Fruit fly (Drosophila melanogaster): Measurements from ENCODE around the gene Imp.
A peak's percentile ranks its signal among the peaks of the same experiment; 100 is the strongest.

Gene Imp

DNA sequence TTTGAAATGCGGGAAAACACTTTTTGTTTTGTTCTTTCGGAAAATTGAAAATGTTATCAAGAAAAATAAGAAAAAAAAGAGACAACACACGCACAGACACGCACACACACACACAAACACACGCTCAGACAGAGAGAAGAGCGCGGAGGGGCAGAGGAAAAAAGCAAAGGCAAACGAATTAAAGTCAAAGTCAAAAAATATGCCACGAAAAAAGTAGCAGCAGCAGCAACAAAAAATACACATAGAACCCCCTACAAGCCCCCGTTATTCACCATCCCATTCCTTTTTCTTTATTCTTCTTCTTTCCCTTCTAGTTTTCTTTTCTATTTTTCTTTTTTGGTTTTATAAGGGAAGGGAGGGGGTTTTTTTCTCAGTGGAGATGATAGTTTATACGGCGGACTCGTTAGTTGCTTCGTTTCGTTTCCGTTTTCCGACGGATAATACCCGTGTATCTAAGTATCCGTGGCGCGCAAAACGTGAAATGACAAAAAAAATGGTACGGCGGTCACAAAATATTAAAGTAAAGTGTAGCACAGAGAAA, 9.2 kb downstream of the Imp start (continued):
- no peak for TF ChIP-seq CG8388 (GFP tag; optimal IDR thresholded peaks at IDR 0.05)
- TF ChIP-seq amos (GFP tag; IDR thresholded peaks at IDR 0.05; ENCODE audit: partially characterized antibody), result 0 out of 2 replicates have a peak, but pooled peaks have one; percentile 25
- no peak for TF ChIP-seq MBD-R2 (GFP tag; IDR thresholded peaks at IDR 0.05)
- peak; percentile 15; the same call in 1 of the 2 replicates for TF ChIP-seq CG14014 (GFP tag; IDR thresholded peaks at IDR 0.05)
- peak; percentile 2 for TF ChIP-seq lab (GFP tag; optimal IDR thresholded peaks at IDR 0.05)
- no peak for TF ChIP-seq CG14050 (GFP tag; IDR thresholded peaks at IDR 0.05)
- TF ChIP-seq CG12391 (tag; optimal IDR thresholded peaks at IDR 0.05), result no peak
- TF ChIP-seq HLH4C (GFP tag; IDR thresholded peaks at IDR 0.05; ENCODE audit: partially characterized antibody), result no peak
- peak; percentile 23 for TF ChIP-seq Atf3 (GFP tag; optimal IDR thresholded peaks at IDR 0.05)
- no peak for TF ChIP-seq CG3407 (GFP tag; optimal IDR thresholded peaks at IDR 0.05)
- TF ChIP-seq CG17359 (tag; optimal IDR thresholded peaks at IDR 0.05), result peak; percentile 76
- no peak for TF ChIP-seq CG1233 (GFP tag; optimal IDR thresholded peaks at IDR 0.05)
- TF ChIP-seq z (GFP tag; IDR thresholded peaks at IDR 0.05), result peak; percentile 79; the same call in 2 of the 3 replicates
- TF ChIP-seq CG2199 (GFP tag; IDR thresholded peaks at IDR 0.05), result peak; percentile 65
- TF ChIP-seq CG2678 (tag; optimal IDR thresholded peaks at IDR 0.05), result no peak
- 0 out of 2 replicates have a peak, but pooled peaks have one; percentile 10 for TF ChIP-seq sisA (GFP tag; IDR thresholded peaks at IDR 0.05)
- no peak for TF ChIP-seq fd3F (GFP tag; optimal IDR thresholded peaks at IDR 0.05)
- no peak for TF ChIP-seq HLH54F (GFP tag; optimal IDR thresholded peaks at IDR 0.05)
- TF ChIP-seq CG4360 (GFP tag; IDR thresholded peaks at IDR 0.05), result peak; percentile 14; the same call in 1 of the 2 replicates
- peak; percentile 12 for TF ChIP-seq CG4820 (GFP tag; optimal IDR thresholded peaks at IDR 0.05)
- TF ChIP-seq CG32772 (GFP tag; IDR thresholded peaks at IDR 0.05), result peak; percentile 51; the same call in 1 of the 2 replicates
- no peak for TF ChIP-seq CG1603 (tag; optimal IDR thresholded peaks at IDR 0.05)
- no peak for TF ChIP-seq kah (GFP tag; optimal IDR thresholded peaks at IDR 0.05)
- no peak for TF ChIP-seq cwo (GFP tag; optimal IDR thresholded peaks at IDR 0.05)
- no peak for TF ChIP-seq CG12744 (GFP tag; optimal IDR thresholded peaks at IDR 0.05)
- TF ChIP-seq CG6791 (GFP tag; IDR thresholded peaks at IDR 0.05; ENCODE audit: partially characterized antibody), result 0 out of 3 replicates have a peak, but pooled peaks have one; percentile 36

DNA sequence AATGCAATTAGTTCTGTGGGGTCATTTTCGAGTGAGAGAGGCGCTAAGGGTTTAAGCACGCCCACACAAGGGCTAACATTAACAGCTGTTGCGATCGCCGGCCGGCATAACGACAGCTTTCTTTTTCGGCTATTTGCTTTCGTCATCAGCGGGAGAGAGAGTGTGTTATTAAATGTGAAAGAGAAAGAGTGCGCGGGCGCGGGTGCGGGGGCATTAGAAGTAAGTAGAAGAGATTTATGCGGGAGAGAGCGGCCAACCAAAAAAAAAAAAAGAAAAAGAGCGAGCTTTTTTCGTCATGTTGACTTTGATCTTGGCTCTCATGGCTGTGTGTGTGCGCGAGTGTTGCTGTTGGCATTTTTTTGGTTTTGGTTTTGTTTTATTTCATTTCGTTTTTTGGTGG, 10.0 kb downstream of the Imp start:
- TF ChIP-seq CG32532 (GFP tag; IDR thresholded peaks at IDR 0.05) (0 out of 2 replicates have a peak, but pooled peaks have one; percentile 17), CG17802 (tag; optimal IDR thresholded peaks at IDR 0.05) (no peak), dmrt99B (tag; optimal IDR thresholded peaks at IDR 0.05) (no peak), CG14667 (GFP tag; IDR thresholded peaks at IDR 0.05) (no peak), CG3838 (GFP tag; optimal IDR thresholded peaks at IDR 0.05) (no peak), chinmo (GFP tag; IDR thresholded peaks at IDR 0.05; ENCODE audit: partially characterized antibody) (peak; percentile 73; the same call in 1 of the 4 replicates), CG3407 (GFP tag; optimal IDR thresholded peaks at IDR 0.05) (no peak), run (tag; optimal IDR thresholded peaks at IDR 0.05) (no peak), CG11695 (GFP tag; IDR thresholded peaks at IDR 0.05) (0 out of 3 replicates have a peak, but pooled peaks have one; percentile 7), CG14441 (GFP tag; IDR thresholded peaks at IDR 0.05) (no peak), CG7987 (GFP tag; optimal IDR thresholded peaks at IDR 0.05) (no peak), CG3163 (GFP tag; optimal IDR thresholded peaks at IDR 0.05) (peak; percentile 87), CG11504 (tag; optimal IDR thresholded peaks at IDR 0.05) (no peak), CG2129 (GFP tag; IDR thresholded peaks at IDR 0.05; ENCODE audit: partially characterized antibody) (no peak), CkIIα-i1 (GFP tag; IDR thresholded peaks at IDR 0.05) (no peak), Med (GFP tag) (peak; percentile 73), tll (GFP tag; optimal IDR thresholded peaks at IDR 0.05) (no peak), Dfd (GFP tag; optimal IDR thresholded peaks at IDR 0.05) (no peak), CG6254 (GFP tag; optimal IDR thresholded peaks at IDR 0.05) (no peak), CG10462 (GFP tag; optimal IDR thresholded peaks at IDR 0.05) (no peak), amos (GFP tag; IDR thresholded peaks at IDR 0.05; ENCODE audit: partially characterized antibody) (no peak), Pdp1 (GFP tag; optimal IDR thresholded peaks at IDR 0.05) (peak in 1 of 2 experiments; percentile 57), oc (tag; optimal IDR thresholded peaks at IDR 0.05) (no peak), E2f1 (GFP tag; IDR thresholded peaks at IDR 0.05) (no peak), CG1792 (GFP tag; optimal IDR thresholded peaks at IDR 0.05) (no peak), CTCF (GFP tag; optimal IDR thresholded peaks at IDR 0.05) (no peak)
